Fruit fly (Drosophila melanogaster) whole organism, embryonic: ENCODE measurements around the gene Spn100A.

Experiments used
- Ada2b ChIP-seq: fragments of 200-800 bp; sonication (Bioruptor generic); IDR thresholded peaks from 2 replicates; pipeline ENCODE4 v1.3.6; 2022; ENCODE audit warnings: missing biosample characterization, missing genetic modification characterization
- CG1024 ChIP-seq: fragments of 200-800 bp; sonication (Bioruptor generic); IDR thresholded peaks from 2 replicates; pipeline ENCODE4 v1.3.6; 2022; ENCODE audit warnings: missing biosample characterization, missing genetic modification characterization
- CG11504 ChIP-seq: fragments of 200-800 bp; sonication (Bioruptor generic); optimal IDR thresholded peaks from 3 replicates; lab custom pipeline; 2019; ENCODE audit warnings: missing biosample characterization, mild to moderate bottlenecking, missing genetic modification characterization, moderate library complexity
- CG11695 ChIP-seq: fragments of 200-800 bp; sonication (Bioruptor generic); IDR thresholded peaks from 3 replicates; pipeline ENCODE4 v1.3.6; 2022; ENCODE audit warnings: missing biosample characterization, missing genetic modification characterization
- CG15269 ChIP-seq: fragments of 200-800 bp; sonication (Bioruptor generic); optimal IDR thresholded peaks from 2 replicates; lab custom pipeline; 2018; ENCODE audit warnings: missing biosample characterization, mild to moderate bottlenecking, missing genetic modification characterization, moderate library complexity
- CG15601 ChIP-seq: fragments of 200-800 bp; sonication (Bioruptor generic); optimal IDR thresholded peaks from 3 replicates; lab custom pipeline; 2019; ENCODE audit warnings: missing biosample characterization, mild to moderate bottlenecking, missing genetic modification characterization, moderate library complexity
- CG17328 ChIP-seq: fragments of 200-800 bp; sonication (Bioruptor generic); IDR thresholded peaks from 2 replicates; pipeline ENCODE4 v1.3.6; 2022; ENCODE audit warnings: missing biosample characterization, missing genetic modification characterization
- CG17385 ChIP-seq: fragments of 200-800 bp; sonication (Bioruptor generic); optimal IDR thresholded peaks from 3 replicates; lab custom pipeline; 2018; ENCODE audit warnings: missing biosample characterization, mild to moderate bottlenecking, missing genetic modification characterization
- CG18262 ChIP-seq: fragments of 200-800 bp; optimal IDR thresholded peaks from 3 replicates; lab custom pipeline; 2019; ENCODE audit warnings: missing biosample characterization, mild to moderate bottlenecking, missing genetic modification characterization, moderate library complexity
- CG2889 ChIP-seq: fragments of 200-800 bp; sonication (Bioruptor generic); IDR thresholded peaks from 3 replicates; pipeline ENCODE4 v1.3.6; 2022; ENCODE audit warnings: missing biosample characterization, missing genetic modification characterization
- CG30431 ChIP-seq: fragments of 200-800 bp; sonication (Bioruptor generic); optimal IDR thresholded peaks from 2 replicates; lab custom pipeline; 2017; ENCODE audit warnings: missing biosample characterization, missing genetic modification characterization
- CG3065 ChIP-seq: fragments of 200-800 bp; sonication (Bioruptor generic); optimal IDR thresholded peaks from 2 replicates; lab custom pipeline; 2016; ENCODE audit warnings: missing biosample characterization, missing genetic modification characterization
- CG32767 ChIP-seq: fragments of 200-800 bp; sonication (Bioruptor generic); IDR thresholded peaks from 2 replicates; pipeline ENCODE4 v1.3.6; 2022; ENCODE audit warnings: missing biosample characterization, missing genetic modification characterization
- CG3281 ChIP-seq: fragments of 200-800 bp; sonication (Bioruptor generic); optimal IDR thresholded peaks from 3 replicates; lab custom pipeline; 2017; ENCODE audit warnings: missing biosample characterization, mild to moderate bottlenecking, missing genetic modification characterization
- CG3838 ChIP-seq: fragments of 200-800 bp; sonication (Bioruptor generic); optimal IDR thresholded peaks from 3 replicates; lab custom pipeline; 2016; ENCODE audit warnings: missing biosample characterization, missing genetic modification characterization
- CG3847 ChIP-seq: fragments of 200-800 bp; sonication (Bioruptor generic); IDR thresholded peaks from 2 replicates; pipeline ENCODE4 v1.3.6; 2022; ENCODE audit warnings: missing biosample characterization, missing genetic modification characterization
- CG4404 ChIP-seq: fragments of 200-800 bp; sonication (Bioruptor generic); IDR thresholded peaks from 2 replicates; pipeline ENCODE4 v1.3.6; 2022; ENCODE audit warnings: missing biosample characterization, missing genetic modification characterization
- CG7963 ChIP-seq: fragments of 200-800 bp; sonication (Bioruptor generic); IDR thresholded peaks from 3 replicates; pipeline ENCODE4 v1.3.6; 2022; ENCODE audit warnings: missing biosample characterization, missing genetic modification characterization; ENCODE audit not compliant: partially characterized antibody
- Chrac-16 ChIP-seq: fragments of 200-800 bp; sonication (Bioruptor generic); optimal IDR thresholded peaks from 3 replicates; lab custom pipeline; 2016; ENCODE audit warnings: missing biosample characterization, missing genetic modification characterization
- HHEX ChIP-seq: fragments of 200-800 bp; sonication (Bioruptor generic); optimal IDR thresholded peaks from 3 replicates; lab custom pipeline; 2017; ENCODE audit warnings: missing biosample characterization, mild to moderate bottlenecking, missing genetic modification characterization, missing genetic modification reagents
- Hr3 ChIP-seq: fragments of 200-800 bp; sonication (Bioruptor generic); optimal IDR thresholded peaks from 3 replicates; lab custom pipeline; 2016; ENCODE audit warnings: missing biosample characterization, missing genetic modification characterization
- Hr51 ChIP-seq, 2 experiments: fragments of 200-800 bp; sonication (Bioruptor generic); optimal IDR thresholded peaks; 2 replicates in 1 of 2; 3 replicates in 1 of 2; lab custom pipeline; 2016 to 2018; ENCODE audit warnings: missing biosample characterization in 2 of 2, missing genetic modification characterization in 2 of 2, mild to moderate bottlenecking in 1 of 2, moderate library complexity in 1 of 2
- Jarid2 ChIP-seq: fragments of 200-800 bp; sonication (Bioruptor generic); optimal IDR thresholded peaks from 3 replicates; lab custom pipeline; 2017; ENCODE audit warnings: mild to moderate bottlenecking, missing biosample characterization, missing genetic modification reagents, missing genetic modification characterization
- MBD-R2 ChIP-seq: fragments of 200-800 bp; sonication (Bioruptor generic); IDR thresholded peaks from 2 replicates; pipeline ENCODE4 v1.3.6; 2022; ENCODE audit warnings: missing biosample characterization, missing genetic modification characterization
- Meics ChIP-seq: fragments of 200-800 bp; sonication (Bioruptor generic); optimal IDR thresholded peaks from 2 replicates; lab custom pipeline; 2017; ENCODE audit warnings: missing biosample characterization, mild to moderate bottlenecking, missing genetic modification characterization
- Optix ChIP-seq: fragments of 200-800 bp; sonication (Bioruptor generic); IDR thresholded peaks from 3 replicates; pipeline ENCODE4 v1.3.6; 2022; ENCODE audit warnings: missing biosample characterization, missing genetic modification characterization
- ara ChIP-seq: fragments of 200-800 bp; sonication (Bioruptor generic); IDR thresholded peaks from 2 replicates; pipeline ENCODE4 v1.3.6; 2022; ENCODE audit warnings: missing biosample characterization, missing genetic modification characterization
- bsh ChIP-seq, 2 experiments: fragments of 200-800 bp; sonication (Bioruptor generic); optimal IDR thresholded peaks; 2 replicates each; lab custom pipeline; 2017 to 2018; ENCODE audit warnings: mild to moderate bottlenecking in 2 of 2, missing biosample characterization in 2 of 2, missing genetic modification characterization in 2 of 2, moderate library complexity in 1 of 2
- ci ChIP-seq: fragments of 200-800 bp; sonication (Bioruptor generic); IDR thresholded peaks from 3 replicates; pipeline ENCODE4 v1.3.6; 2022; ENCODE audit warnings: missing biosample characterization, missing genetic modification characterization
- dmrt99B ChIP-seq: fragments of 200-800 bp; sonication (Bioruptor generic); optimal IDR thresholded peaks from 2 replicates; lab custom pipeline; 2018; ENCODE audit warnings: missing biosample characterization, mild to moderate bottlenecking, missing genetic modification characterization, moderate library complexity
- eve ChIP-seq, 2 experiments: fragments of >200 bp; optimal IDR thresholded peaks; 2 replicates each; lab custom pipeline; 2017; ENCODE audit warnings: missing biosample characterization in 2 of 2, missing genetic modification characterization in 2 of 2
- exex ChIP-seq: fragments of 200-800 bp; sonication (Bioruptor generic); optimal IDR thresholded peaks from 4 replicates; lab custom pipeline; 2018; ENCODE audit warnings: missing biosample characterization, mild to moderate bottlenecking, missing genetic modification characterization, moderate library complexity
- fd3F ChIP-seq: fragments of 200-800 bp; sonication (Bioruptor generic); optimal IDR thresholded peaks from 2 replicates; lab custom pipeline; 2018; ENCODE audit warnings: missing biosample characterization, mild to moderate bottlenecking, missing genetic modification characterization, moderate library complexity
- fu2 ChIP-seq: fragments of 200-800 bp; sonication (Bioruptor generic); optimal IDR thresholded peaks from 2 replicates; lab custom pipeline; 2016; ENCODE audit warnings: missing biosample characterization, missing genetic modification characterization
- jing ChIP-seq: fragments of 200-800 bp; sonication (Bioruptor generic); optimal IDR thresholded peaks from 2 replicates; lab custom pipeline; 2018; ENCODE audit warnings: missing biosample characterization, mild to moderate bottlenecking, missing genetic modification characterization
- knrl ChIP-seq: fragments of 200-800 bp; sonication (Bioruptor generic); IDR thresholded peaks from 3 replicates; pipeline ENCODE4 v1.3.6; 2022; ENCODE audit warnings: missing biosample characterization, missing genetic modification characterization; ENCODE audit not compliant: partially characterized antibody
- oc ChIP-seq: fragments of 200-800 bp; sonication (Bioruptor generic); optimal IDR thresholded peaks from 2 replicates; lab custom pipeline; 2018; ENCODE audit warnings: missing biosample characterization, mild to moderate bottlenecking, missing genetic modification characterization, moderate library complexity
- pb ChIP-seq: fragments of 200-800 bp; sonication (Bioruptor generic); optimal IDR thresholded peaks from 3 replicates; lab custom pipeline; 2016; ENCODE audit warnings: missing biosample characterization, missing genetic modification characterization
- row ChIP-seq: fragments of 200-800 bp; sonication (Bioruptor generic); IDR thresholded peaks from 3 replicates; pipeline ENCODE4 v1.3.6; 2022; ENCODE audit warnings: missing biosample characterization, missing genetic modification characterization
- sens ChIP-seq: fragments of 200-800 bp; sonication (Bioruptor generic); peaks from one replicate; lab custom pipeline; 2016; ENCODE audit warnings: missing biosample characterization, missing genetic modification characterization
- sima ChIP-seq: fragments of 200-800 bp; sonication (Bioruptor generic); optimal IDR thresholded peaks from 2 replicates; lab custom pipeline; 2016; ENCODE audit warnings: missing biosample characterization, missing genetic modification characterization
- sisA ChIP-seq: fragments of 200-800 bp; sonication (Bioruptor generic); IDR thresholded peaks from 2 replicates; pipeline ENCODE4 v1.3.6; 2022; ENCODE audit warnings: missing biosample characterization, missing genetic modification characterization
- slp2 ChIP-seq: fragments of 200-800 bp; sonication (Bioruptor generic); optimal IDR thresholded peaks from 2 replicates; lab custom pipeline; 2016; ENCODE audit warnings: missing biosample characterization, missing genetic modification characterization
- tup ChIP-seq: fragments of 200-800 bp; sonication (Bioruptor generic); optimal IDR thresholded peaks from 2 replicates; lab custom pipeline; 2016; ENCODE audit warnings: missing biosample characterization, mild to moderate bottlenecking, missing genetic modification characterization, moderate library complexity
- unc-4 ChIP-seq: fragments of 200-800 bp; sonication (Bioruptor generic); IDR thresholded peaks from 2 replicates; pipeline ENCODE4 v1.3.6; 2022; ENCODE audit warnings: missing biosample characterization, missing genetic modification characterization; ENCODE audit not compliant: partially characterized antibody
- unpg ChIP-seq: fragments of 200-800 bp; sonication (Bioruptor generic); optimal IDR thresholded peaks from 3 replicates; lab custom pipeline; 2018; ENCODE audit warnings: missing biosample characterization, mild to moderate bottlenecking, missing genetic modification characterization, moderate library complexity
- zfh1 ChIP-seq: fragments of 200-800 bp; sonication (Bioruptor generic); IDR thresholded peaks from 3 replicates; pipeline ENCODE4 v1.3.6; 2022; ENCODE audit warnings: missing biosample characterization, missing genetic modification characterization

Spn100A gene

dm6 chr3R:30699165-30699564, 8.7 kb downstream of the Spn100A start (continued):
- TF ChIP-seq MBD-R2: no peak
- peak; percentile 52; the same call in 2 of the 3 replicates for TF ChIP-seq row (GFP tag; lab: Robert Waterston, UW)
- peak; percentile 63 for TF ChIP-seq oc (tag; lab: Kevin White, UChicago)
- TF ChIP-seq exex: no peak
- TF ChIP-seq CG4404 (GFP tag; lab: Robert Waterston, UW): 0 out of 2 replicates have a peak, but pooled peaks have one; percentile 14
- TF ChIP-seq zfh1: 0 out of 3 replicates have a peak, but pooled peaks have one; percentile 40
- TF ChIP-seq unpg: peak; percentile 26
- TF ChIP-seq pb (GFP tag; lab: Kevin White, UChicago): no peak
- peak; percentile 3 for TF ChIP-seq CG18262 (tag; lab: Kevin White, UChicago)
- TF ChIP-seq slp2 (GFP tag; lab: Kevin White, UChicago): no peak
- TF ChIP-seq bsh (GFP tag; optimal IDR thresholded peaks at IDR 0.05; lab: Kevin White, UChicago): peak in 1 of 2 experiments; percentile 48
- TF ChIP-seq jing: no peak

DNA sequence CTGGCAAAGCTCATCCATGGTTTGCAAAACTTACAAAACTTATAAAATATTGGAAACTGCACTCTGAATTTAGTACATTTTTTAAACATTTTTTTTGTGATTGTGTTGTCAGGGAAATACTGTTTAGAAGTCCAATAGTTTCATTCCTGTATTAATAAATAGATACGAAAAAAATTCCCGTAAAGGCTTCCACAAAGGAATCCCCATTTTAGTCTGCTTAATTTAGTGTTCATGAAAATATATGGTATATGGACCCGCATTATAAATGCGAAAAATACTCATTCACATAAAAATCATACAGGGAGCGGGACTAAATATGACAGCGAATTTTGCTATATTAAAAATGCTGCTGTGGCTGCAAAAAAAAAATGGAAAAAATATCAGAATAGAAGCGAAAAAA, 15.6 kb downstream of the Spn100A start, which contains the start of gene CG31010:
TSS of gene CG31010 (minus strand) at position 101 of the 400 bp plus-strand sequence.
- TF ChIP-seq CG7963: no peak
- TF ChIP-seq sens (GFP tag; lab: Kevin White, UChicago): peak; percentile 45

dm6 chr3R:30709270-30709669, 18.8 kb downstream of the Spn100A start:
- TF ChIP-seq unc-4 (GFP tag; lab: Robert Waterston, UW): no peak
- peak; percentile 50 for TF ChIP-seq sisA (GFP tag; lab: Robert Waterston, UW)
- no peak for TF ChIP-seq fd3F (GFP tag; lab: Kevin White, UChicago)
- peak; percentile 29; the same call in 1 of the 2 replicates for TF ChIP-seq Ada2b
- peak; percentile 33; the same call in 1 of the 2 replicates for TF ChIP-seq CG32767 (GFP tag; lab: Robert Waterston, UW)
- 0 out of 3 replicates have a peak, but pooled peaks have one; percentile 16 for TF ChIP-seq Optix (GFP tag; lab: Robert Waterston, UW)
- TF ChIP-seq tup (GFP tag; lab: Kevin White, UChicago): no peak
- TF ChIP-seq Chrac-16 (GFP tag; lab: Kevin White, UChicago): peak; percentile 11
- 0 out of 2 replicates have a peak, but pooled peaks have one; percentile 13 for TF ChIP-seq CG4404 (GFP tag; lab: Robert Waterston, UW)
- TF ChIP-seq CG11504 (tag; lab: Kevin White, UChicago): peak; percentile 29
- peak; percentile 3 for TF ChIP-seq CG30431 (GFP tag; lab: Kevin White, UChicago)
- TF ChIP-seq CG3838 (GFP tag; lab: Kevin White, UChicago): no peak
- TF ChIP-seq Hr51 (GFP tag; optimal IDR thresholded peaks at IDR 0.05; lab: Kevin White, UChicago): peak in 1 of 2 experiments; percentile 1
- no peak for TF ChIP-seq CG15601 (tag; lab: Kevin White, UChicago)
- no peak for TF ChIP-seq CG1024
- 0 out of 2 replicates have a peak, but pooled peaks have one; percentile 30 for TF ChIP-seq CG3847
- no peak for TF ChIP-seq Hr3
- peak; percentile 32; the same call in 1 of the 3 replicates for TF ChIP-seq CG2889 (GFP tag; lab: Robert Waterston, UW)
- TF ChIP-seq CG11695 (GFP tag; lab: Robert Waterston, UW): 0 out of 3 replicates have a peak, but pooled peaks have one; percentile 25
- TF ChIP-seq Meics (GFP tag; lab: Kevin White, UChicago): peak; percentile 23
- no peak for TF ChIP-seq knrl (GFP tag; lab: Robert Waterston, UW)
- TF ChIP-seq CG17385: no peak
- peak; percentile 10; the same call in 1 of the 2 replicates for TF ChIP-seq CG17328 (GFP tag; lab: Robert Waterston, UW)
- TF ChIP-seq Jarid2 (GFP tag; lab: Kevin White, UChicago): no peak
- TF ChIP-seq dmrt99B: peak; percentile 33
- peak; percentile 6 for TF ChIP-seq CG3281 (GFP tag; lab: Kevin White, UChicago)
- TF ChIP-seq ara (GFP tag; lab: Robert Waterston, UW): peak; percentile 41; the same call in 1 of the 2 replicates
- TF ChIP-seq eve (GFP tag; optimal IDR thresholded peaks at IDR 0.05; lab: Kevin White, UChicago): no peak
- TF ChIP-seq ci (GFP tag; lab: Robert Waterston, UW): 0 out of 3 replicates have a peak, but pooled peaks have one; percentile 32
- peak; percentile 4 for TF ChIP-seq CG15269
- TF ChIP-seq sima (GFP tag; lab: Kevin White, UChicago): no peak
- TF ChIP-seq fu2 (GFP tag; lab: Kevin White, UChicago): no peak
- no peak for TF ChIP-seq CG3065 (GFP tag; lab: Kevin White, UChicago)
- TF ChIP-seq HHEX (GFP tag; lab: Kevin White, UChicago): peak; percentile 27
